Fruit fly (Drosophila melanogaster) S2 (cell line): ENCODE data around the gene CG1113.

Experiments used
- CG8478 ChIP-seq: fragments of >200 bp; optimal IDR thresholded peaks from 2 replicates; lab custom pipeline; 2018
- CTCF ChIP-seq, 2 experiments: fragments of >200 bp; optimal IDR thresholded peaks; 2 replicates each; lab custom pipeline; 2018

dm6 chr3R:5226025-5226424 lies 26.9 kb upstream of the CG1113 start, which contains the start of gene Vps37B:
- TF ChIP-seq CTCF (optimal IDR thresholded peaks at IDR 0.05; lab: Kevin White, UChicago) (no peak), CG8478 (lab: Kevin White, UChicago) (no peak)
